Worm (Caenorhabditis elegans) whole organism, mixed stage, embryonic: ENCODE measurements around the gene F41G4.13.

Experiments used
- nhr-12 ChIP-seq: fragments of 150-350 bp; optimal IDR thresholded peaks from 2 replicates; lab custom pipeline; 2014; ENCODE audit warnings: missing biosample characterization, missing genetic modification characterization
- nhr-237 ChIP-seq: fragments of 150-350 bp; optimal IDR thresholded peaks from 2 replicates; lab custom pipeline; 2014; ENCODE audit warnings: missing biosample characterization, missing genetic modification characterization
- nhr-76 ChIP-seq: sonication (generic microtip); optimal IDR thresholded peaks from 2 replicates; lab custom pipeline; 2017; ENCODE audit warnings: missing biosample characterization, missing genetic modification characterization
- unc-39 ChIP-seq: fragments of 150-350 bp; optimal IDR thresholded peaks from 2 replicates; lab custom pipeline; 2014; ENCODE audit warnings: missing biosample characterization, missing genetic modification characterization
- unc-62 ChIP-seq: fragments of 150-350 bp; optimal IDR thresholded peaks from 2 replicates; lab custom pipeline; 2014; ENCODE audit warnings: missing biosample characterization, missing genetic modification reagents, missing genetic modification characterization
- ztf-11 ChIP-seq: fragments of 150-350 bp; optimal IDR thresholded peaks from 2 replicates; lab custom pipeline; 2014; ENCODE audit warnings: missing biosample characterization, missing genetic modification characterization

ce11 chrX:16884075-16884474 lies 49.5 kb upstream of the F41G4.13 start:
- no peak for TF ChIP-seq unc-62 (GFP tag; lab: Kevin White, UChicago)
- no peak for TF ChIP-seq nhr-12 (tag; lab: Kevin White, UChicago)
- TF ChIP-seq nhr-76 (tag; lab: Kevin White, UChicago), result no peak
- TF ChIP-seq nhr-237, result no peak
- no peak for TF ChIP-seq ztf-11 (tag; lab: Kevin White, UChicago)
- no peak for TF ChIP-seq unc-39 (tag; lab: Kevin White, UChicago)
